Worm (Caenorhabditis elegans): ENCODE measurements around the gene acr-17.

- no peak for TF ChIP-seq ztf-23 (GFP tag; IDR thresholded peaks at IDR 0.05)
- TF ChIP-seq tab-1 (GFP tag; IDR thresholded peaks at IDR 0.05): no peak
- TF ChIP-seq ztf-29 (GFP tag; IDR thresholded peaks at IDR 0.05): no peak
- no peak for TF ChIP-seq med-1 (GFP tag; optimal IDR thresholded peaks at IDR 0.05; ENCODE audit: insufficient read depth)
- TF ChIP-seq klf-2 (GFP tag; conservative IDR thresholded peaks at IDR 0.05): no peak
- no peak for TF ChIP-seq cog-1 (tag; optimal IDR thresholded peaks at IDR 0.05)
- no peak for TF ChIP-seq ref-1 (GFP tag; conservative IDR thresholded peaks at IDR 0.05)
- no peak for TF ChIP-seq T22C8.4 (GFP tag; IDR thresholded peaks at IDR 0.05)
These were observed 16.2 kb upstream of the acr-17 start, which contains the start of gene irg-3 for ce11 chrV:2592173-2592676.
